Worm (Caenorhabditis elegans) whole organism, L4/young adult: ENCODE measurements around the gene tag-250.

Source experiments
- W03F9.2 ChIP-seq: fragments of 150-350 bp; optimal IDR thresholded peaks from 2 replicates; lab custom pipeline; 2014; ENCODE audit warnings: missing biosample characterization, missing genetic modification characterization
- dao-5 ChIP-seq: sonication (generic microtip); optimal IDR thresholded peaks from 2 replicates; lab custom pipeline; 2016; ENCODE audit warnings: missing genotype, missing genetic modification characterization, moderate library complexity, missing compliant biosample characterization
- him-1 ChIP-seq: sonication (generic microtip); optimal IDR thresholded peaks from 2 replicates; lab custom pipeline; 2016; ENCODE audit warnings: missing genotype, missing genetic modification reagents, missing genetic modification characterization, missing compliant biosample characterization

- TF ChIP-seq dao-5 (tag; lab: Kevin White, UChicago) (no peak), him-1 (tag; lab: Kevin White, UChicago) (no peak), W03F9.2 (tag; lab: Kevin White, UChicago) (no peak)
These were observed 49.4 kb upstream of the tag-250 start for ce11 chrIII:7973968-7974607.
